Worm (Caenorhabditis elegans) whole organism, young adult: ENCODE data around the gene ttr-31.

ENCODE experiments used
- C17E4.6 ChIP-seq: fragments of 200-800 bp; sonication (Bioruptor generic); IDR thresholded peaks from 2 replicates; pipeline ENCODE4 v1.3.6; 2022; ENCODE audit warnings: missing genetic modification reagents, missing genetic modification characterization, missing compliant biosample characterization
- F10E7.11 ChIP-seq: sonication (generic microtip); optimal IDR thresholded peaks from 2 replicates; lab custom pipeline; 2017; ENCODE audit warnings: mild to moderate bottlenecking, missing genetic modification characterization, moderate library complexity, missing compliant biosample characterization
- F33H1.4 ChIP-seq: fragments of 200-800 bp; sonication (Bioruptor generic); IDR thresholded peaks from 2 replicates; pipeline ENCODE4 v1.3.6; 2022; ENCODE audit warnings: missing genetic modification reagents, missing genetic modification characterization, missing compliant biosample characterization
- F57A8.1 ChIP-seq: fragments of 200-800 bp; sonication (Bioruptor generic); optimal IDR thresholded peaks from 2 replicates; lab custom pipeline; 2018; ENCODE audit warnings: mild to moderate bottlenecking, missing genetic modification characterization, moderate library complexity, missing compliant biosample characterization
- F57C9.4 ChIP-seq: sonication (generic microtip); optimal IDR thresholded peaks from 2 replicates; lab custom pipeline; 2017; ENCODE audit warnings: mild to moderate bottlenecking, missing genetic modification characterization, missing compliant biosample characterization
- K12H6.12 ChIP-seq: fragments of 200-800 bp; sonication (Bioruptor generic); optimal IDR thresholded peaks from 2 replicates; lab custom pipeline; 2018; ENCODE audit warnings: mild to moderate bottlenecking, missing genetic modification characterization, missing compliant biosample characterization
- T07F8.4 ChIP-seq: sonication (generic microtip); optimal IDR thresholded peaks from 2 replicates; lab custom pipeline; 2016; ENCODE audit warnings: mild to moderate bottlenecking, missing genetic modification characterization, moderate library complexity, missing compliant biosample characterization
- T26A5.8 ChIP-seq: sonication (generic microtip); optimal IDR thresholded peaks from 2 replicates; lab custom pipeline; 2016; ENCODE audit warnings: missing genetic modification characterization, missing compliant biosample characterization
- Y53F4B.3 ChIP-seq: fragments of 200-800 bp; sonication (Bioruptor generic); IDR thresholded peaks from 2 replicates; pipeline ENCODE4 v1.3.6; 2022; ENCODE audit warnings: missing genetic modification reagents, missing genetic modification characterization, missing compliant biosample characterization
- Y67H2A.10 ChIP-seq: fragments of 200-800 bp; sonication (Bioruptor generic); conservative IDR thresholded peaks from 2 replicates; pipeline ENCODE4 v1.3.6; 2022; ENCODE audit warnings: missing genetic modification reagents, missing genetic modification characterization, missing compliant biosample characterization
- ZK185.1 ChIP-seq: sonication (generic microtip); optimal IDR thresholded peaks from 2 replicates; lab custom pipeline; 2016; ENCODE audit warnings: mild to moderate bottlenecking, missing genetic modification characterization, missing compliant biosample characterization; ENCODE audit not compliant: poor library complexity, severe bottlenecking
- aptf-2 ChIP-seq: fragments of 200-800 bp; sonication (Bioruptor generic); conservative IDR thresholded peaks from 2 replicates; pipeline ENCODE4 v1.3.6; 2022; ENCODE audit warnings: missing genetic modification reagents, missing genetic modification characterization, missing compliant biosample characterization
- attf-5 ChIP-seq: fragments of 200-800 bp; sonication (Bioruptor generic); optimal IDR thresholded peaks from 2 replicates; lab custom pipeline; 2018; ENCODE audit warnings: mild to moderate bottlenecking, missing genetic modification characterization, missing compliant biosample characterization
- bed-2 ChIP-seq: fragments of 200-800 bp; sonication (Bioruptor generic); IDR thresholded peaks from 2 replicates; pipeline ENCODE4 v1.3.6; 2022; ENCODE audit warnings: missing genetic modification reagents, missing genetic modification characterization, missing compliant biosample characterization
- cebp-2 ChIP-seq: fragments of 200-800 bp; sonication (Bioruptor generic); IDR thresholded peaks from 2 replicates; pipeline ENCODE4 v1.3.6; 2022; ENCODE audit warnings: missing genetic modification characterization, missing compliant biosample characterization
- ceh-58 ChIP-seq: fragments of 200-800 bp; sonication (Bioruptor generic); IDR thresholded peaks from 2 replicates; pipeline ENCODE4 v1.3.6; 2022; ENCODE audit warnings: missing genetic modification characterization, missing compliant biosample characterization
- chd-7 ChIP-seq: sonication (generic microtip); optimal IDR thresholded peaks from 2 replicates; lab custom pipeline; 2016; ENCODE audit warnings: mild to moderate bottlenecking, missing genetic modification characterization, moderate library complexity, missing compliant biosample characterization
- dpff-1 ChIP-seq: sonication (generic microtip); optimal IDR thresholded peaks from 2 replicates; lab custom pipeline; 2017; ENCODE audit warnings: mild to moderate bottlenecking, missing genetic modification characterization, missing compliant biosample characterization
- hlh-12 ChIP-seq: sonication (generic microtip); optimal IDR thresholded peaks from 2 replicates; lab custom pipeline; 2016; ENCODE audit warnings: missing genetic modification characterization, missing compliant biosample characterization
- hmg-20 ChIP-seq: fragments of 200-800 bp; sonication (Bioruptor generic); IDR thresholded peaks from 2 replicates; pipeline ENCODE4 v1.3.6; 2022; ENCODE audit warnings: missing genetic modification reagents, missing genetic modification characterization, missing compliant biosample characterization
- let-526 ChIP-seq: fragments of 200-800 bp; sonication (Bioruptor generic); IDR thresholded peaks from 2 replicates; pipeline ENCODE4 v1.3.6; 2022; ENCODE audit warnings: missing genetic modification reagents, missing genetic modification characterization, missing compliant biosample characterization
- let-607 ChIP-seq, 2 experiments: fragments of 200-800 bp in 1 of 2; sonication (Bioruptor generic) in 1 of 2; sonication (generic microtip) in 1 of 2; optimal IDR thresholded peaks; 2 replicates each; lab custom pipeline; 2016 to 2018; ENCODE audit warnings: mild to moderate bottlenecking in 2 of 2, missing compliant biosample characterization in 2 of 2, missing genetic modification characterization in 2 of 2, moderate library complexity in 2 of 2, missing genotype in 1 of 2
- lir-1 ChIP-seq: fragments of 200-800 bp; sonication (Bioruptor generic); conservative IDR thresholded peaks from 2 replicates; pipeline ENCODE4 v1.3.6; 2022; ENCODE audit warnings: missing genetic modification reagents, missing genetic modification characterization, missing compliant biosample characterization
- madf-10 ChIP-seq: sonication (generic microtip); optimal IDR thresholded peaks from 2 replicates; lab custom pipeline; 2016; ENCODE audit warnings: mild to moderate bottlenecking, missing genetic modification characterization, missing compliant biosample characterization
- nfyb-1 ChIP-seq: fragments of 200-800 bp; sonication (Bioruptor generic); IDR thresholded peaks from 2 replicates; pipeline ENCODE4 v1.3.6; 2022; ENCODE audit warnings: missing genetic modification reagents, missing genetic modification characterization, missing compliant biosample characterization
- nhr-27 ChIP-seq: fragments of 200-800 bp; sonication (Bioruptor generic); optimal IDR thresholded peaks from 2 replicates; lab custom pipeline; 2018; ENCODE audit warnings: mild to moderate bottlenecking, missing genetic modification characterization, moderate library complexity, missing compliant biosample characterization
- nhr-90 ChIP-seq: sonication (generic microtip); optimal IDR thresholded peaks from 2 replicates; lab custom pipeline; 2016; ENCODE audit warnings: missing genotype, mild to moderate bottlenecking, missing genetic modification characterization, missing compliant biosample characterization
- pbrm-1 ChIP-seq: fragments of 200-800 bp; sonication (Bioruptor generic); IDR thresholded peaks from 2 replicates; pipeline ENCODE4 v1.3.6; 2022; ENCODE audit warnings: missing genetic modification reagents, missing genetic modification characterization, missing compliant biosample characterization
- sdz-38 ChIP-seq: sonication (generic microtip); optimal IDR thresholded peaks from 2 replicates; lab custom pipeline; 2016; ENCODE audit warnings: missing genotype, missing genetic modification characterization, missing compliant biosample characterization
- snpc-1.1 ChIP-seq: sonication (generic microtip); optimal IDR thresholded peaks from 2 replicates; lab custom pipeline; 2017; ENCODE audit warnings: missing genetic modification characterization, mild to moderate bottlenecking, missing compliant biosample characterization, antibody characterized with exemption, moderate library complexity, missing genotype, missing genetic modification reagents; ENCODE audit not compliant: insufficient read depth
- snpc-1.3 ChIP-seq: sonication (generic microtip); optimal IDR thresholded peaks from 2 replicates; lab custom pipeline; 2017; ENCODE audit warnings: missing genetic modification characterization, mild to moderate bottlenecking, missing compliant biosample characterization, antibody characterized with exemption, moderate library complexity, missing genotype, missing genetic modification reagents; ENCODE audit not compliant: insufficient read depth
- snpc-4 ChIP-seq, 5 experiments: fragments of 150-350 bp in 1 of 5; sonication (generic microtip) in 4 of 5; optimal IDR thresholded peaks; 2 replicates each; lab custom pipeline; 2014 to 2018; ENCODE audit warnings: missing genetic modification characterization in 5 of 5, missing biosample characterization in 3 of 5, antibody characterized with exemption in 2 of 5, mild to moderate bottlenecking in 2 of 5, missing compliant biosample characterization in 2 of 5, missing genotype in 2 of 5, moderate library complexity in 2 of 5, missing genetic modification reagents in 1 of 5
- tbx-9 ChIP-seq: sonication (generic microtip); optimal IDR thresholded peaks from 2 replicates; lab custom pipeline; 2016; ENCODE audit warnings: borderline replicate concordance, missing genetic modification characterization, inconsistent platforms, missing compliant biosample characterization
- unc-62 ChIP-seq: fragments of 150-350 bp; optimal IDR thresholded peaks from 2 replicates; lab custom pipeline; 2014; ENCODE audit warnings: missing biosample characterization, missing genetic modification reagents, missing genetic modification characterization

The ttr-31 gene

DNA sequence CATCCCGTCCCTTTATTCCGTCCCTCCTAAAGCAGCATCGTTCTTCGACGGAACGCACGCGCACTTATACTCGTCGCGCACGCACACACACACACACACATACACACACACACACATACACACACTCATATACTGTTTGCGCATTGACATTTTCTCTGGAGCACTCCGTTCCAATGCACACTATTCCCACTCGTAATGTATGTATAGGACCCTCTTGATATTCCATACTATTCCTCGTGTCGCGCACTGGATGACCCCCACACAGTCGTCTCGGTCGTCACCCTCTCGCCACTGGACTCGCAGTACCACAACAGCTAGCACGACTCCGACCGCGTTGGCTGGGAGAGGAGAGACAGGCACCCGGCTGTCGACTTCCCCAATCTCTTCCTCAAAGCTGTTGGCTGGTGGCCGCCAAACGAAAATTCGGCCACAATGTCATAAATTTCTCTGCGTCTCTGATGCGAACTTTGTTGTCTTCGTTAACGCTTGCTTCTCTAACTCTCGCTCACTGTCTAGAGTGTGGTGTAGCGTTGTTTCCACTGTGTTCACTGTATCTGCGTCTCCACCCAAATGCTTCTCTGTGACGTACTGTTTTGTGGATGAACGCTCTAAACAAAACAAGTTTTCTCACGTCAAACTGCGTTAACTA lies 22.3 kb upstream of the ttr-31 start (continued):
- TF ChIP-seq T07F8.4 (tag; lab: Kevin White, UChicago) (peak; percentile 54), ceh-58 (GFP tag; lab: Robert Waterston, UW) (no peak), C17E4.6 (GFP tag; lab: Robert Waterston, UW) (no peak), sdz-38 (no peak), hlh-12 (tag; lab: Kevin White, UChicago) (no peak), F57A8.1 (peak; percentile 9), nhr-90 (tag; lab: Kevin White, UChicago) (no peak)

- TF ChIP-seq nhr-27 (tag; lab: Kevin White, UChicago) (no peak), aptf-2 (no peak), F33H1.4 (GFP tag; lab: Robert Waterston, UW) (no peak), F57C9.4 (tag; lab: Kevin White, UChicago) (no peak), unc-62 (GFP tag; lab: Kevin White, UChicago) (no peak), F10E7.11 (tag; lab: Kevin White, UChicago) (no peak), snpc-1.3 (tag; lab: Kevin White, UChicago) (no peak), tbx-9 (tag; lab: Kevin White, UChicago) (no peak), K12H6.12 (tag; lab: Kevin White, UChicago) (no peak), attf-5 (GFP tag; lab: Kevin White, UChicago) (no peak), dpff-1 (tag; lab: Kevin White, UChicago) (no peak), chd-7 (no peak), ZK185.1 (tag; lab: Kevin White, UChicago) (no peak), snpc-4 (GFP tag; optimal IDR thresholded peaks at IDR 0.05; lab: Kevin White, UChicago) (no peak), snpc-4 (tag; optimal IDR thresholded peaks at IDR 0.05; lab: Kevin White, UChicago) (no peak), hmg-20 (GFP tag; lab: Robert Waterston, UW) (no peak), bed-2 (GFP tag; lab: Robert Waterston, UW) (no peak), let-607 (tag; optimal IDR thresholded peaks at IDR 0.05; lab: Kevin White, UChicago) (no peak), T26A5.8 (tag; lab: Kevin White, UChicago) (no peak), Y53F4B.3 (no peak)
Observed at ce11 chrX:11028617-11029016, 19.8 kb upstream of the ttr-31 start, which contains the start of gene ldb-1. ldb-1 (plus strand) TSS chrX:11028917.

- TF ChIP-seq pbrm-1 (GFP tag; lab: Robert Waterston, UW): no peak
- TF ChIP-seq cebp-2: no peak
- no peak for TF ChIP-seq attf-5 (GFP tag; lab: Kevin White, UChicago)
- no peak for TF ChIP-seq chd-7
- TF ChIP-seq K12H6.12 (tag; lab: Kevin White, UChicago): no peak
- TF ChIP-seq Y67H2A.10: no peak
- no peak for TF ChIP-seq F10E7.11 (tag; lab: Kevin White, UChicago)
- TF ChIP-seq nfyb-1 (GFP tag; lab: Robert Waterston, UW): no peak
- no peak for TF ChIP-seq let-526 (GFP tag; lab: Robert Waterston, UW)
- TF ChIP-seq lir-1 (GFP tag; lab: Robert Waterston, UW): no peak
- TF ChIP-seq snpc-1.1: no peak
- TF ChIP-seq madf-10 (tag; lab: Kevin White, UChicago): no peak
Observed at ce11 chrX:11016100-11016499, 7.2 kb upstream of the ttr-31 start, which contains the start of gene egl-15. egl-15 (plus strand) TSS chrX:11016400.
